Worm (Caenorhabditis elegans): ENCODE results near the gene F36H5.9.

F36H5.9 gene

DNA sequence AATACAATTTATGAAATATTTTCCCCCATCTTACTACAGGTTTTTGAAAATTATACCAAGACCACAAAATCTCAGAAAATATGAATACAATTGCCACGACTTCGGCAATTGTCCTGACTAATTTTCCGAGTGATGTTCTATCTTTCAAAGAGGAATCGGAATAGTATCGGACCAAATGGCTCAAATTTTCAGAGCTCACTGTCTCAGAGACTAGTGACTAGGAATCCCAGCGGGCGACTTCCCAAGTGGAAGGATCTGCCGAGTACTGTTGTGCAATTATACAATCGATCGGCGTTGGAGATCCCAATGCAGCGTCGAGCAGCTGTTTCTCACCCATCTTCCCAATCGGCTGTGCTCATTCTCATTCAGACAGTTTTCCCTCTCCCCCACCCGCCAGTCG, 27.2 kb downstream of the F36H5.9 start, which contains the start of gene F45C12.17:
Gene F45C12.17 (plus strand): TSS at position 377 of the 400 bp plus-strand sequence.
- TF ChIP-seq nhr-12 (tag; optimal IDR thresholded peaks at IDR 0.05) (no peak), tlp-1 (tag; optimal IDR thresholded peaks at IDR 0.05) (no peak), tbx-2 (tag; optimal IDR thresholded peaks at IDR 0.05) (no peak), ceh-63 (GFP tag; optimal IDR thresholded peaks at IDR 0.05) (no peak), vab-15 (tag; optimal IDR thresholded peaks at IDR 0.05) (no peak), snpc-4 (tag; optimal IDR thresholded peaks at IDR 0.05) (no peak), mef-2 (tag; optimal IDR thresholded peaks at IDR 0.05) (no peak), xbp-1 (tag; optimal IDR thresholded peaks at IDR 0.05) (no peak), F16B12.6 (tag; optimal IDR thresholded peaks at IDR 0.05) (no peak), nhr-85 (tag) (no peak), C34B4.2 (tag; optimal IDR thresholded peaks at IDR 0.05) (no peak), jun-1 (tag; optimal IDR thresholded peaks at IDR 0.05) (no peak), unc-98 (GFP tag; IDR thresholded peaks at IDR 0.05) (no peak), egl-27 (tag; optimal IDR thresholded peaks at IDR 0.05) (no peak), sox-4 (tag; optimal IDR thresholded peaks at IDR 0.05) (no peak), ces-1 (GFP tag; optimal IDR thresholded peaks at IDR 0.05) (no peak), swsn-7 (tag; optimal IDR thresholded peaks at IDR 0.05) (no peak)

DNA sequence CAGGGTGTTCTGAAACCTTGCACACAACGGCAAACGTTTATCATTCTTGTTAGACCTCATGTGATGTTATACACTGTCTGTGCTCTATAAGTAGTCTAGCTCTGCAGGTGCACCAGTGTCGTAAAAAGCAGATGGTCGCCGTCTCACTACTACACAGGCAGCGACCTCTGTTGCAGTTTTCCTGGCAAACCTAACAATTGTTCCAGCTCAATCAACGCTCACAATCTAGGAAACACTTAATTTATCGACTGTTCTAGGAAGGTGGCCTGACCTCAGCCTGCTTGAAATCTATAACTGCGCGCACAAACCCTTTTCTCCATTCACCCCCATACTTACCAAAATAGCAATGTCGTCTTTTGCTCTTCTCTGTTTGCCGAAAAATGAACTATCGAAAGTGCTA, 28.6 kb downstream of the F36H5.9 start, which contains the start of gene fbxb-11:
Gene fbxb-11 (plus strand): TSS at position 301 of the 400 bp plus-strand sequence.
- TF ChIP-seq dsc-1 (tag; optimal IDR thresholded peaks at IDR 0.05): no peak
- TF ChIP-seq ceh-82 (tag; optimal IDR thresholded peaks at IDR 0.05): no peak
- TF ChIP-seq fos-1 (tag; optimal IDR thresholded peaks at IDR 0.05): no peak
- no peak for TF ChIP-seq ceh-90 (tag; optimal IDR thresholded peaks at IDR 0.05)
- no peak for TF ChIP-seq unc-86 (tag; optimal IDR thresholded peaks at IDR 0.05)
- TF ChIP-seq hpl-2 (GFP tag; optimal IDR thresholded peaks at IDR 0.05): no peak
- TF ChIP-seq mep-1 (tag; optimal IDR thresholded peaks at IDR 0.05): no peak
- TF ChIP-seq nhr-237 (tag; optimal IDR thresholded peaks at IDR 0.05): no peak
- TF ChIP-seq sup-37 (GFP tag; optimal IDR thresholded peaks at IDR 0.05): no peak
- no peak for TF ChIP-seq fkh-8 (tag; optimal IDR thresholded peaks at IDR 0.05)
- TF ChIP-seq ztf-11 (tag; optimal IDR thresholded peaks at IDR 0.05): no peak
- TF ChIP-seq mdl-1 (tag; optimal IDR thresholded peaks at IDR 0.05): no peak
- TF ChIP-seq egl-27 (tag; optimal IDR thresholded peaks at IDR 0.05): no peak

DNA sequence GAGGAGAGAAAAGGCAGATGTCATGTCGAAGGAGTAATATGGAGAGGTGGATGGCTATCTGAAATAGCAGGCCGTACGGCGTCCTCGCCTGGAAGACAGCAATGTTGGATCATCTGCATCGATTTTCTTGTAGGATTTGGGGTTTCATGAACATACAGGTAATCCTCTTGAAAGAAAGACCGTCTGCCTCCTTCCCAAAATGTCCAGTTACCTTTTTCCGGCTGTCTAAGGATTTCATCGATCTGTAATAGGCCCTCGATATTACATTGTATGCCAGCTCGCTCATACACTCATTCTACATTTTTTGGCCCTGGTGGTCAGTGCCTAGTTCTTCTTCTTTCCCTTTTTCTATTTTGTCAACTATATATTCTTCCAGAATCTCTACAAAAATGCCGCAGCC, 30.5 kb downstream of the F36H5.9 start, which contains the start of the genes fbxb-5 and btb-8:
Gene fbxb-5 (minus strand): TSS at position 101 of the 400 bp plus-strand sequence.
Gene btb-8 (plus strand): TSS at position 377 of the 400 bp plus-strand sequence.
- TF ChIP-seq egl-13 (tag; optimal IDR thresholded peaks at IDR 0.05) (no peak), mep-1 (tag; optimal IDR thresholded peaks at IDR 0.05) (no peak), C34B4.2 (tag; optimal IDR thresholded peaks at IDR 0.05) (no peak), ceh-82 (tag; optimal IDR thresholded peaks at IDR 0.05) (no peak), zag-1 (tag; optimal IDR thresholded peaks at IDR 0.05) (no peak), elt-2 (tag; optimal IDR thresholded peaks at IDR 0.05) (no peak), C16A3.4 (tag; optimal IDR thresholded peaks at IDR 0.05) (no peak), fos-1 (tag; optimal IDR thresholded peaks at IDR 0.05) (no peak), aly-2 (tag; optimal IDR thresholded peaks at IDR 0.05) (no peak), elt-3 (tag; optimal IDR thresholded peaks at IDR 0.05) (no peak), nhr-90 (tag; optimal IDR thresholded peaks at IDR 0.05; ENCODE audit: poor library complexity) (no peak), egl-27 (tag; optimal IDR thresholded peaks at IDR 0.05) (no peak), nhr-77 (tag; optimal IDR thresholded peaks at IDR 0.05) (no peak)

DNA sequence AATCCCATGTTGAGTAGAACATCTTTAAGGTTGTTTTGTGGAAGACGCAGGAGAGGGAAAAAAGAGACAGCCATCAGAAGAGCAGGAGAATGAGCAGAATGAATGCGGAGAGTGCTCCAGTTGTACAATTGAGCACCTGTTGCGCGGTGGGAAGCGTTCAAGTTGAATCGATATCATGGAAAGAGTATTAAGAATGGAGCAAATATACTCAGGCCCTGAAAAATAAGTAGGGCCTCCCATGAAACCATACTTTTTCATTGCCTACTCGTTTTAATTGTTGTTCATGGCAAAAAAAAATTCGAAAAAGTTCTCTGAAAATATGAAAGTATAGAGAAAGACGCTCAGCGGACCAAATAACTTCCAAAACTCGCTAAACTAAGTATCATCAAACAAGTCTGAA, 33.7 kb downstream of the F36H5.9 start, which contains the start of gene fbxb-48:
Gene fbxb-48 (minus strand): TSS at position 101 of the 400 bp plus-strand sequence.
- no peak for TF ChIP-seq fos-1 (tag; optimal IDR thresholded peaks at IDR 0.05)
- TF ChIP-seq ama-1 (optimal IDR thresholded peaks at IDR 0.05): no peak
- TF ChIP-seq nhr-90 (tag; optimal IDR thresholded peaks at IDR 0.05; ENCODE audit: poor library complexity): no peak
- TF ChIP-seq nhr-20 (tag; optimal IDR thresholded peaks at IDR 0.05): no peak
- TF ChIP-seq elt-2 (tag; optimal IDR thresholded peaks at IDR 0.05): no peak
- no peak for TF ChIP-seq C04F5.9 (tag; optimal IDR thresholded peaks at IDR 0.05)
- TF ChIP-seq nhr-237 (tag; optimal IDR thresholded peaks at IDR 0.05): no peak
- no peak for TF ChIP-seq ceh-8 (GFP tag; optimal IDR thresholded peaks at IDR 0.05)
- TF ChIP-seq fkh-8 (tag; optimal IDR thresholded peaks at IDR 0.05): no peak
- TF ChIP-seq lin-15B (tag; optimal IDR thresholded peaks at IDR 0.05): no peak
- TF ChIP-seq nhr-11 (tag; optimal IDR thresholded peaks at IDR 0.05): no peak

Measured in whole organism, L1 larva.